Worm (Caenorhabditis elegans) whole organism, L4/young adult: Measurements from ENCODE around the gene gcy-13.

Experiments
- W03F9.2 ChIP-seq: fragments of 150-350 bp; optimal IDR thresholded peaks from 2 replicates; lab custom pipeline; 2014; ENCODE audit warnings: missing biosample characterization, missing genetic modification characterization
- dao-5 ChIP-seq: sonication (generic microtip); optimal IDR thresholded peaks from 2 replicates; lab custom pipeline; 2016; ENCODE audit warnings: missing genotype, missing genetic modification characterization, moderate library complexity, missing compliant biosample characterization
- him-1 ChIP-seq: sonication (generic microtip); optimal IDR thresholded peaks from 2 replicates; lab custom pipeline; 2016; ENCODE audit warnings: missing genotype, missing genetic modification reagents, missing genetic modification characterization, missing compliant biosample characterization

- TF ChIP-seq him-1 (tag; lab: Kevin White, UChicago) (no peak), dao-5 (tag; lab: Kevin White, UChicago) (no peak), W03F9.2 (tag; lab: Kevin White, UChicago) (no peak)
These were observed 37.2 kb upstream of the gcy-13 start for ce11 chrV:12406514-12406913.
